Worm (Caenorhabditis elegans): Measurements from ENCODE around the gene K04G11.1.

K04G11.1 gene

DNA sequence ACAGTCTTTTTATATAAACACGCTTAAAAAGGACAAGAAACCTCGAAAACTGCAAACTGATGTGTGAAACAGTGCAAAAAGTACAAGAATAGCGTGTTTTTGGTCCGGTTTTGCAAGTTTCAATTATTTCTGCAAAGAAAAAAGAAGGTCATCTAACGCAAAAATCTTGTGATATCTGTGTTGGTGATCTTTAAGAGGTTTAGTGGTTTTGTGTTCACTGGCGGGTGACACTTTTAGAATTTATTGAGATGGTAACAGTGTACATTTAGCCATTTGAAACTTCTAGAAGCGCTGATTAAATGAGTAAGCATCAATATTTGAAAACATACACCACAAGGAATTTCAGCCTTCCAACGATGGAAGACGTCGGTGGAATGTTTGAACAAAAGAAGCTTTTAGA is 12.5 kb upstream of the K04G11.1 start:
- no peak for TF ChIP-seq ceh-31 (tag; optimal IDR thresholded peaks at IDR 0.05)
- no peak for TF ChIP-seq ceh-9 (tag; optimal IDR thresholded peaks at IDR 0.05)

DNA sequence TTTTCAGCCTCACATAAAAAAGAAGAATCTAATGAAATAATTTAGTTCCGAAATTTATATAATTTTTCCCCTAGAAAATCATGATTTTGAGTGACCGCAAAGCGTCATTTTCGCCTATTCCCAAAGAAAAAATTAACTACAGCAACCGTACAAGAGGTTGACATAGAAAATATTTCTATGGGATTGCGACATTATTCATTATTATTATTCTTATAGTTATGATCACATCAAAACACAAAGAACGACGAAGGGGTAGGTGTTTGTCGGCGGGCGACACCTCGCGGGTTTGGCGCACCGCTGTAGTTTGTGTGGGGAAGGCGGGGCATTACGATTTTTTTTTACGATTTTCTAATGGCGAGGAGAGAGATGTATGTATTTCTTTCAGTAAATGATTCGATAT is 11.0 kb upstream of the K04G11.1 start:
- TF ChIP-seq tbx-2 (tag; optimal IDR thresholded peaks at IDR 0.05): no peak
- TF ChIP-seq pros-1 (tag; optimal IDR thresholded peaks at IDR 0.05): no peak
- no peak for TF ChIP-seq pag-3 (tag; optimal IDR thresholded peaks at IDR 0.05; ENCODE audit: borderline replicate concordance)
- TF ChIP-seq fkh-10 (GFP tag; optimal IDR thresholded peaks at IDR 0.05): no peak
- TF ChIP-seq ceh-19 (GFP tag; optimal IDR thresholded peaks at IDR 0.05): no peak
- no peak for TF ChIP-seq K09A11.1 (tag; optimal IDR thresholded peaks at IDR 0.05; ENCODE audit: insufficient read depth)
- no peak for TF ChIP-seq ceh-24 (tag; optimal IDR thresholded peaks at IDR 0.05)
- no peak for TF ChIP-seq madf-2 (tag; optimal IDR thresholded peaks at IDR 0.05)
- TF ChIP-seq lin-11 (tag; optimal IDR thresholded peaks at IDR 0.05): no peak
- TF ChIP-seq ceh-31 (tag; optimal IDR thresholded peaks at IDR 0.05): no peak
- no peak for TF ChIP-seq K02D7.2 (tag; optimal IDR thresholded peaks at IDR 0.05)
- no peak for TF ChIP-seq sox-2 (GFP tag; IDR thresholded peaks at IDR 0.05)
- no peak for TF ChIP-seq elt-2 (tag; optimal IDR thresholded peaks at IDR 0.05)
- no peak for TF ChIP-seq fkh-6 (tag; optimal IDR thresholded peaks at IDR 0.05)
- no peak for TF ChIP-seq unc-55 (GFP tag; optimal IDR thresholded peaks at IDR 0.05)
- TF ChIP-seq ama-1 (optimal IDR thresholded peaks at IDR 0.05): no peak
- TF ChIP-seq ceh-34 (tag; optimal IDR thresholded peaks at IDR 0.05): no peak
- TF ChIP-seq pat-9 (tag; optimal IDR thresholded peaks at IDR 0.05): no peak
- TF ChIP-seq C08G9.2 (tag; optimal IDR thresholded peaks at IDR 0.05): no peak
- no peak for TF ChIP-seq sdc-2 (tag; optimal IDR thresholded peaks at IDR 0.05)

DNA sequence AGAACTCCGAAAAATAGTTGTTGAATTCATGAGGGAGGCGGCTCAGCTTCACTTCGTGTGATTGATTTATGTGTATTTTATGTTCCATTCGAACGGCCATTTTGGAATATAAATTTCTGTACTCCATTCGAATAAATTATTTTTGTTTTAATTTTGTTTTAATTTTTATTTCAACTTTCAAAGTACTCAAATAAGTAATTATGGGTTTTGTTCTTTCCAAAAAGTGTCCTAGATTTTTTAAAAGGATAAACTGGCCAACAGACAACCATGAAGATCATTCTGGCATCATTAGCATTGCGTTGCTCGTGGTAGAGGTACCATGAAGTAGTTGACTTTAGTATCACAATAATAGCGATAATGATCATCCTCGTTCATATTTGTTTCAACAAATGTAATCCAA is 8.7 kb upstream of the K04G11.1 start:
- TF ChIP-seq hlh-15 (tag; optimal IDR thresholded peaks at IDR 0.05) (no peak), syd-9 (tag; optimal IDR thresholded peaks at IDR 0.05) (no peak), ttx-3 (tag; optimal IDR thresholded peaks at IDR 0.05) (no peak), che-1 (tag; optimal IDR thresholded peaks at IDR 0.05) (no peak), sox-4 (tag; optimal IDR thresholded peaks at IDR 0.05) (no peak), ceh-6 (GFP tag; optimal IDR thresholded peaks at IDR 0.05) (no peak)

DNA sequence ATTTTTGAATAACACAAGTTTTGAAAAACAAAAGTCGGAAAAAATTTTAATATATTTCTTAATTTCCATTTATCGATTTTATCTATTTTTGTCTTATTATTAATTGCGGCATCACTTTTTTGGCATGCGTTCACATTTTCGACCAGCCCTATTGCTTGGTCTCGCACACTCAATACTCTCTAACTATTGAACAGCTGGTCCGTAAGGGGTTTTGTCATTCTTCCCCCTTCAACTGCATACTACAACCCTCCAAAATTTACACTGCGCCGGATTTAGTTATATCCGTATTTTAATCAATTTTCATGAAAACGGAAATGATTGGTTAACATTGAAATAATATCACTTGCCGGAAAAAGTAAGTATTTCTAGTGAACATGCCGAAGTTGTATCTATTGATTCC is 7.9 kb upstream of the K04G11.1 start, which contains the start of gene C11H1.7:
TSS of gene C11H1.7 (plus strand) at position 12 of the 400 bp plus-strand sequence.
- no peak for TF ChIP-seq nhr-11 (tag; optimal IDR thresholded peaks at IDR 0.05)
- no peak for TF ChIP-seq nhr-232 (tag; optimal IDR thresholded peaks at IDR 0.05)
- no peak for TF ChIP-seq F13H6.1 (tag; optimal IDR thresholded peaks at IDR 0.05)
- TF ChIP-seq rnt-1 (tag; optimal IDR thresholded peaks at IDR 0.05): no peak
- no peak for TF ChIP-seq pax-1 (tag; optimal IDR thresholded peaks at IDR 0.05)
- no peak for TF ChIP-seq ceh-45 (GFP tag; IDR thresholded peaks at IDR 0.05)
- TF ChIP-seq ceh-19 (GFP tag; optimal IDR thresholded peaks at IDR 0.05): no peak
- no peak for TF ChIP-seq ceh-34 (tag; optimal IDR thresholded peaks at IDR 0.05)
- no peak for TF ChIP-seq lim-6 (tag; optimal IDR thresholded peaks at IDR 0.05)
- no peak for TF ChIP-seq tbx-2 (tag; optimal IDR thresholded peaks at IDR 0.05)
- TF ChIP-seq nfya-1 (tag; optimal IDR thresholded peaks at IDR 0.05): no peak
- TF ChIP-seq sox-2 (GFP tag; IDR thresholded peaks at IDR 0.05): no peak
- TF ChIP-seq mec-3 (tag; optimal IDR thresholded peaks at IDR 0.05; ENCODE audit: borderline replicate concordance): no peak

DNA sequence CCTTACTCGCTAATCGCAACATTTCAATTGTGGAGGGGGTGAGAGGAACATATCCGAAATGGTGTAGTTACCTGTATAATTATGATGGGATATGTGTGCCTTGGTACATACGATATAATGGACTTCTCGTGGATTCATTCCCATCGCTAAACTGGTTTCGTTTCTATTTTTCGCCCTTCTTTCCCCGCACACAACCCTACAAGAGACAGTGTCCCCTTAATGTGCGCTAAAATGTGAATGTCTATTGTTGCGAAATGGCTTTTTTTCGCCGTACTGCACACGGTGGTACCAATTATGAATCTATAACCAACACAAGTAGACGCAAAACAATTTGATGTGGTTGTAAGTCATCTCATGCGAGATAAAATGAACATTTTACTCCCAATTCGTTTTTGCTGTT is 6.0 kb upstream of the K04G11.1 start:
- TF ChIP-seq Y22D7AL.16 (tag; optimal IDR thresholded peaks at IDR 0.05) (no peak), ceh-31 (tag; optimal IDR thresholded peaks at IDR 0.05) (peak; percentile 44)
